Worm (Caenorhabditis elegans) whole organism, L4 larva: ENCODE results near the gene cey-1.

ENCODE experiments used
- R02D3.7 ChIP-seq: fragments of 150-350 bp; sonication (generic microtip); optimal IDR thresholded peaks from 3 replicates; lab custom pipeline; 2014; ENCODE audit warnings: missing biosample characterization, missing genetic modification characterization
- nhr-11 ChIP-seq: fragments of 150-350 bp; optimal IDR thresholded peaks from 2 replicates; lab custom pipeline; 2014; ENCODE audit warnings: missing biosample characterization, missing genetic modification characterization
- zag-1 ChIP-seq: fragments of 150-350 bp; optimal IDR thresholded peaks from 2 replicates; lab custom pipeline; 2014; ENCODE audit warnings: missing biosample characterization, missing genetic modification characterization

- TF ChIP-seq nhr-11 (tag; lab: Kevin White, UChicago), result no peak
- no peak for TF ChIP-seq R02D3.7
- TF ChIP-seq zag-1 (tag; lab: Kevin White, UChicago), result no peak
Measured at ce11 chrII:11072565-11072964, 31.6 kb upstream of the cey-1 start.
